Worm (Caenorhabditis elegans) whole organism, midembryonic: Measurements from ENCODE around the gene F32D1.7.

Source experiments
- T22C8.4 ChIP-seq: fragments of 200-800 bp; sonication (Bioruptor generic); IDR thresholded peaks from 2 replicates; pipeline ENCODE4 v1.3.6; 2022; ENCODE audit warnings: missing genetic modification characterization, missing compliant biosample characterization
- cog-1 ChIP-seq: sonication (generic microtip); optimal IDR thresholded peaks from 2 replicates; lab custom pipeline; 2016; ENCODE audit warnings: missing genetic modification characterization, missing compliant biosample characterization
- flt-1 ChIP-seq: fragments of 200-800 bp; sonication (Bioruptor generic); IDR thresholded peaks from 2 replicates; pipeline ENCODE4 v1.3.6; 2022; ENCODE audit warnings: missing genetic modification characterization, missing compliant biosample characterization
- klf-2 ChIP-seq: fragments of 200-800 bp; sonication (Bioruptor generic); conservative IDR thresholded peaks from 2 replicates; pipeline ENCODE4 v1.3.6; 2022; ENCODE audit warnings: missing genetic modification reagents, missing genetic modification characterization, missing compliant biosample characterization
- med-1 ChIP-seq: sonication (generic microtip); optimal IDR thresholded peaks from 2 replicates; lab custom pipeline; 2017; ENCODE audit warnings: missing genetic modification characterization, mild to moderate bottlenecking, missing compliant biosample characterization, antibody characterized with exemption, missing genetic modification reagents; ENCODE audit not compliant: insufficient read depth
- ref-1 ChIP-seq: fragments of 200-800 bp; sonication (Bioruptor generic); conservative IDR thresholded peaks from 2 replicates; pipeline ENCODE4 v1.3.6; 2022; ENCODE audit warnings: missing genetic modification reagents, missing genetic modification characterization, missing compliant biosample characterization
- tab-1 ChIP-seq: fragments of 200-800 bp; sonication (Bioruptor generic); IDR thresholded peaks from 2 replicates; pipeline ENCODE4 v1.3.6; 2022; ENCODE audit warnings: missing genetic modification characterization, missing compliant biosample characterization
- ztf-23 ChIP-seq: fragments of 200-800 bp; sonication (Bioruptor generic); IDR thresholded peaks from 2 replicates; pipeline ENCODE4 v1.3.6; 2022; ENCODE audit warnings: missing genetic modification reagents, missing genetic modification characterization, missing compliant biosample characterization
- ztf-29 ChIP-seq: fragments of 200-800 bp; sonication (Bioruptor generic); IDR thresholded peaks from 2 replicates; pipeline ENCODE4 v1.3.6; 2022; ENCODE audit warnings: missing genetic modification reagents, missing genetic modification characterization, missing compliant biosample characterization

F32D1.7 gene

ce11 chrV:4384482-4384881 is 8.5 kb upstream of the F32D1.7 start, which contains the start of gene F13A2.2:
Gene F13A2.2 (minus strand): TSS chrV:4384582.
- no peak for TF ChIP-seq cog-1
- no peak for TF ChIP-seq ztf-29 (GFP tag; lab: Robert Waterston, UW)
- no peak for TF ChIP-seq klf-2
- no peak for TF ChIP-seq tab-1 (GFP tag; lab: Robert Waterston, UW)
- TF ChIP-seq flt-1 (GFP tag; lab: Robert Waterston, UW), result no peak
- TF ChIP-seq T22C8.4 (GFP tag; lab: Robert Waterston, UW), result no peak
- no peak for TF ChIP-seq ref-1 (GFP tag; lab: Robert Waterston, UW)
- TF ChIP-seq ztf-23 (GFP tag; lab: Robert Waterston, UW), result no peak

- no peak for TF ChIP-seq T22C8.4 (GFP tag; lab: Robert Waterston, UW)
- no peak for TF ChIP-seq med-1 (GFP tag; lab: Kevin White, UChicago)
- no peak for TF ChIP-seq ztf-23 (GFP tag; lab: Robert Waterston, UW)
- TF ChIP-seq ztf-29 (GFP tag; lab: Robert Waterston, UW), result no peak
- TF ChIP-seq ref-1 (GFP tag; lab: Robert Waterston, UW), result no peak
- TF ChIP-seq flt-1 (GFP tag; lab: Robert Waterston, UW), result no peak
- no peak for TF ChIP-seq tab-1 (GFP tag; lab: Robert Waterston, UW)
- no peak for TF ChIP-seq klf-2
These were observed 6.3 kb upstream of the F32D1.7 start, which contains the start of gene F13A2.1 for ce11 chrV:4382298-4382697. Gene F13A2.1 (minus strand): TSS chrV:4382398.

ce11 chrV:4377622-4378021 is 1.6 kb upstream of the F32D1.7 start, which contains the start of gene F32D1.8:
Gene F32D1.8 (minus strand): TSS chrV:4377722.
- TF ChIP-seq tab-1 (GFP tag; lab: Robert Waterston, UW) (no peak), ztf-23 (GFP tag; lab: Robert Waterston, UW) (0 out of 2 replicates have a peak, but pooled peaks have one; percentile 17)

ce11 chrV:4374625-4375024 is 1.3 kb downstream of the F32D1.7 start, which contains the start of gene neg-1:
Gene neg-1 (minus strand): TSS chrV:4374874.
- no peak for TF ChIP-seq tab-1 (GFP tag; lab: Robert Waterston, UW)
- TF ChIP-seq ref-1 (GFP tag; lab: Robert Waterston, UW), result no peak
- no peak for TF ChIP-seq klf-2
- TF ChIP-seq cog-1, result no peak
- TF ChIP-seq med-1 (GFP tag; lab: Kevin White, UChicago), result no peak
- no peak for TF ChIP-seq ztf-29 (GFP tag; lab: Robert Waterston, UW)
- no peak for TF ChIP-seq ztf-23 (GFP tag; lab: Robert Waterston, UW)
- no peak for TF ChIP-seq T22C8.4 (GFP tag; lab: Robert Waterston, UW)
- no peak for TF ChIP-seq flt-1 (GFP tag; lab: Robert Waterston, UW)

ce11 chrV:4373656-4374055 is 2.3 kb downstream of the F32D1.7 start:
- no peak for TF ChIP-seq med-1 (GFP tag; lab: Kevin White, UChicago)
- TF ChIP-seq ztf-29 (GFP tag; lab: Robert Waterston, UW), result no peak
- no peak for TF ChIP-seq ref-1 (GFP tag; lab: Robert Waterston, UW)
- no peak for TF ChIP-seq tab-1 (GFP tag; lab: Robert Waterston, UW)
- no peak for TF ChIP-seq ztf-23 (GFP tag; lab: Robert Waterston, UW)
- TF ChIP-seq cog-1, result no peak
- no peak for TF ChIP-seq klf-2
- TF ChIP-seq flt-1 (GFP tag; lab: Robert Waterston, UW), result no peak
- TF ChIP-seq T22C8.4 (GFP tag; lab: Robert Waterston, UW), result no peak

- no peak for TF ChIP-seq ztf-23 (GFP tag; lab: Robert Waterston, UW)
- TF ChIP-seq flt-1 (GFP tag; lab: Robert Waterston, UW), result no peak
- no peak for TF ChIP-seq cog-1
- no peak for TF ChIP-seq tab-1 (GFP tag; lab: Robert Waterston, UW)
- TF ChIP-seq ztf-29 (GFP tag; lab: Robert Waterston, UW), result no peak
- no peak for TF ChIP-seq klf-2
These were observed 3.0 kb downstream of the F32D1.7 start for ce11 chrV:4372986-4373385.

ce11 chrV:4371309-4371933 is 4.6 kb downstream of the F32D1.7 start, which contains the start of the genes gmpr-1 and fipp-1:
Gene gmpr-1 (minus strand): TSS chrV:4371383.
Gene fipp-1 (plus strand): TSS chrV:4371807.
- TF ChIP-seq ztf-29 (GFP tag; lab: Robert Waterston, UW), result no peak
- no peak for TF ChIP-seq cog-1
- no peak for TF ChIP-seq klf-2
- no peak for TF ChIP-seq ztf-23 (GFP tag; lab: Robert Waterston, UW)

ce11 chrV:4370515-4370914 is 5.5 kb downstream of the F32D1.7 start:
- TF ChIP-seq tab-1 (GFP tag; lab: Robert Waterston, UW), result no peak
- TF ChIP-seq ref-1 (GFP tag; lab: Robert Waterston, UW), result no peak
- TF ChIP-seq klf-2, result no peak
- no peak for TF ChIP-seq flt-1 (GFP tag; lab: Robert Waterston, UW)
- no peak for TF ChIP-seq cog-1
- TF ChIP-seq med-1 (GFP tag; lab: Kevin White, UChicago), result no peak

- TF ChIP-seq ref-1 (GFP tag; lab: Robert Waterston, UW), result no peak
- no peak for TF ChIP-seq med-1 (GFP tag; lab: Kevin White, UChicago)
- no peak for TF ChIP-seq ztf-29 (GFP tag; lab: Robert Waterston, UW)
These were observed 9.5 kb downstream of the F32D1.7 start, which contains the start of gene F32D1.11 for ce11 chrV:4366440-4366839. Gene F32D1.11 (minus strand): TSS chrV:4366540.

- TF ChIP-seq med-1 (GFP tag; lab: Kevin White, UChicago) (no peak), ref-1 (GFP tag; lab: Robert Waterston, UW) (no peak), flt-1 (GFP tag; lab: Robert Waterston, UW) (no peak), tab-1 (GFP tag; lab: Robert Waterston, UW) (no peak), T22C8.4 (GFP tag; lab: Robert Waterston, UW) (no peak), ztf-29 (GFP tag; lab: Robert Waterston, UW) (no peak), ztf-23 (GFP tag; lab: Robert Waterston, UW) (no peak), cog-1 (no peak), klf-2 (no peak)
These were observed 11.5 kb downstream of the F32D1.7 start, which contains the start of gene grl-13 for ce11 chrV:4364517-4364916. Gene grl-13 (minus strand): TSS chrV:4364617.
